Worm (Caenorhabditis elegans) whole organism, late embryonic: Measurements from ENCODE around the gene pgap-1.
"Not testable (repeated sequence)": the region's sequence is repeated elsewhere in the genome, so short reads cannot be mapped to it uniquely, and the experiment has no call there.

Source experiments
- Y22D7AL.16 ChIP-seq: sonication (generic microtip); optimal IDR thresholded peaks from 2 replicates; lab custom pipeline; 2016; ENCODE audit warnings: missing genetic modification characterization, missing compliant biosample characterization
- ceh-18 ChIP-seq: sonication (generic microtip); optimal IDR thresholded peaks from 2 replicates; lab custom pipeline; 2016; ENCODE audit warnings: missing genetic modification characterization, missing compliant biosample characterization
- ceh-19 ChIP-seq: fragments of 200-800 bp; sonication (Bioruptor generic); optimal IDR thresholded peaks from 2 replicates; lab custom pipeline; 2018; ENCODE audit warnings: mild to moderate bottlenecking, missing genetic modification characterization, missing compliant biosample characterization
- ceh-34 ChIP-seq: sonication (generic microtip); optimal IDR thresholded peaks from 2 replicates; lab custom pipeline; 2016; ENCODE audit warnings: mild to moderate bottlenecking, missing genetic modification characterization, missing compliant biosample characterization
- ceh-45 ChIP-seq: fragments of 200-800 bp; sonication (Bioruptor generic); IDR thresholded peaks from 2 replicates; pipeline ENCODE4 v1.3.6; 2022; ENCODE audit warnings: missing genetic modification reagents, missing genetic modification characterization, missing compliant biosample characterization
- ceh-48 ChIP-seq: sonication (generic microtip); optimal IDR thresholded peaks from 2 replicates; lab custom pipeline; 2016; ENCODE audit warnings: missing genetic modification characterization, inconsistent platforms, missing compliant biosample characterization
- ceh-6 ChIP-seq: fragments of 200-800 bp; sonication (Bioruptor generic); optimal IDR thresholded peaks from 2 replicates; lab custom pipeline; 2018; ENCODE audit warnings: mild to moderate bottlenecking, missing genetic modification characterization, missing compliant biosample characterization
- ceh-9 ChIP-seq: sonication (generic microtip); optimal IDR thresholded peaks from 2 replicates; lab custom pipeline; 2016; ENCODE audit warnings: mild to moderate bottlenecking, missing genetic modification characterization, inconsistent platforms, missing compliant biosample characterization
- che-1 ChIP-seq: sonication (generic microtip); optimal IDR thresholded peaks from 2 replicates; lab custom pipeline; 2016; ENCODE audit warnings: mild to moderate bottlenecking, missing genetic modification characterization, missing compliant biosample characterization
- dmd-4 ChIP-seq: sonication (generic microtip); optimal IDR thresholded peaks from 2 replicates; lab custom pipeline; 2016; ENCODE audit warnings: borderline replicate concordance, missing genetic modification characterization, missing compliant biosample characterization
- elt-2 ChIP-seq: sonication (generic microtip); optimal IDR thresholded peaks from 2 replicates; lab custom pipeline; 2016; ENCODE audit warnings: missing genetic modification reagents, missing genetic modification characterization, missing compliant biosample characterization
- ets-4 ChIP-seq: sonication (generic microtip); optimal IDR thresholded peaks from 2 replicates; lab custom pipeline; 2016; ENCODE audit warnings: missing genetic modification characterization, missing compliant biosample characterization
- fkh-10 ChIP-seq: fragments of 150-350 bp; optimal IDR thresholded peaks from 2 replicates; lab custom pipeline; 2014; ENCODE audit warnings: missing biosample characterization, missing genetic modification reagents, missing genetic modification characterization
- fkh-6 ChIP-seq: sonication (generic microtip); optimal IDR thresholded peaks from 2 replicates; lab custom pipeline; 2016; ENCODE audit warnings: missing genetic modification characterization, missing compliant biosample characterization
- gmeb-2 ChIP-seq: sonication (generic microtip); optimal IDR thresholded peaks from 2 replicates; lab custom pipeline; 2016; ENCODE audit warnings: missing genetic modification characterization, inconsistent platforms, missing compliant biosample characterization
- hlh-13 ChIP-seq: fragments of 200-800 bp; sonication (Bioruptor generic); optimal IDR thresholded peaks from 2 replicates; lab custom pipeline; 2018; ENCODE audit warnings: mild to moderate bottlenecking, missing genetic modification characterization, missing compliant biosample characterization
- hlh-15 ChIP-seq: sonication (generic microtip); optimal IDR thresholded peaks from 2 replicates; lab custom pipeline; 2016; ENCODE audit warnings: missing genetic modification characterization, missing compliant biosample characterization
- lim-6 ChIP-seq: sonication (generic microtip); optimal IDR thresholded peaks from 2 replicates; lab custom pipeline; 2016; ENCODE audit warnings: missing genetic modification characterization, missing compliant biosample characterization
- madf-2 ChIP-seq: sonication (generic microtip); optimal IDR thresholded peaks from 2 replicates; lab custom pipeline; 2017; ENCODE audit warnings: missing genetic modification characterization, missing compliant biosample characterization
- mec-3 ChIP-seq: sonication (generic microtip); optimal IDR thresholded peaks from 2 replicates; lab custom pipeline; 2016; ENCODE audit warnings: borderline replicate concordance, missing genetic modification characterization, missing compliant biosample characterization
- nfya-1 ChIP-seq: sonication (generic microtip); optimal IDR thresholded peaks from 2 replicates; lab custom pipeline; 2017; ENCODE audit warnings: missing genetic modification characterization, mild to moderate bottlenecking, missing compliant biosample characterization, antibody characterized with exemption, moderate library complexity
- nhr-232 ChIP-seq: sonication (generic microtip); optimal IDR thresholded peaks from 2 replicates; lab custom pipeline; 2016; ENCODE audit warnings: missing genetic modification characterization, missing compliant biosample characterization
- odd-2 ChIP-seq: sonication (generic microtip); optimal IDR thresholded peaks from 2 replicates; lab custom pipeline; 2017; ENCODE audit warnings: antibody characterized with exemption, mild to moderate bottlenecking, missing genetic modification characterization, missing compliant biosample characterization
- pag-3 ChIP-seq: sonication (generic microtip); optimal IDR thresholded peaks from 2 replicates; lab custom pipeline; 2016; ENCODE audit warnings: missing compliant biosample characterization, missing genetic modification characterization, borderline replicate concordance
- pha-2 ChIP-seq: sonication (generic microtip); optimal IDR thresholded peaks from 2 replicates; lab custom pipeline; 2017; ENCODE audit warnings: mild to moderate bottlenecking, missing genetic modification characterization, missing compliant biosample characterization
- pqm-1 ChIP-seq: sonication (generic microtip); optimal IDR thresholded peaks from 2 replicates; lab custom pipeline; 2016; ENCODE audit warnings: missing genetic modification characterization, missing compliant biosample characterization
- ref-2 ChIP-seq: sonication (generic microtip); optimal IDR thresholded peaks from 2 replicates; lab custom pipeline; 2016; ENCODE audit warnings: missing genetic modification characterization, missing compliant biosample characterization
- rnt-1 ChIP-seq: sonication (generic microtip); optimal IDR thresholded peaks from 2 replicates; lab custom pipeline; 2016; ENCODE audit warnings: missing genetic modification characterization, missing compliant biosample characterization
- sdc-2 ChIP-seq: sonication (generic microtip); optimal IDR thresholded peaks from 2 replicates; lab custom pipeline; 2016; ENCODE audit warnings: missing genotype, missing genetic modification characterization, missing compliant biosample characterization
- sox-2 ChIP-seq: fragments of 200-800 bp; sonication (Bioruptor generic); IDR thresholded peaks from 2 replicates; pipeline ENCODE4 v1.3.6; 2022; ENCODE audit warnings: missing genetic modification reagents, missing genetic modification characterization, missing compliant biosample characterization
- sox-4 ChIP-seq: sonication (generic microtip); optimal IDR thresholded peaks from 2 replicates; lab custom pipeline; 2017; ENCODE audit warnings: mild to moderate bottlenecking, missing genetic modification characterization, inconsistent platforms, missing compliant biosample characterization
- syd-9 ChIP-seq: sonication (generic microtip); optimal IDR thresholded peaks from 2 replicates; lab custom pipeline; 2016; ENCODE audit warnings: mild to moderate bottlenecking, missing genetic modification characterization, moderate library complexity, missing compliant biosample characterization
- unc-42 ChIP-seq: sonication (generic microtip); optimal IDR thresholded peaks from 2 replicates; lab custom pipeline; 2016; ENCODE audit warnings: missing genotype, missing genetic modification characterization, missing compliant biosample characterization
- unc-55 ChIP-seq: sonication (generic microtip); optimal IDR thresholded peaks from 2 replicates; lab custom pipeline; 2017; ENCODE audit warnings: missing biosample characterization, missing genetic modification reagents, missing genetic modification characterization
- unc-86 ChIP-seq: sonication (generic microtip); optimal IDR thresholded peaks from 2 replicates; lab custom pipeline; 2016; ENCODE audit warnings: missing genetic modification characterization, missing compliant biosample characterization
- zip-5 ChIP-seq: sonication (generic microtip); optimal IDR thresholded peaks from 2 replicates; lab custom pipeline; 2016; ENCODE audit warnings: missing genetic modification characterization, missing compliant biosample characterization

Gene pgap-1

DNA sequence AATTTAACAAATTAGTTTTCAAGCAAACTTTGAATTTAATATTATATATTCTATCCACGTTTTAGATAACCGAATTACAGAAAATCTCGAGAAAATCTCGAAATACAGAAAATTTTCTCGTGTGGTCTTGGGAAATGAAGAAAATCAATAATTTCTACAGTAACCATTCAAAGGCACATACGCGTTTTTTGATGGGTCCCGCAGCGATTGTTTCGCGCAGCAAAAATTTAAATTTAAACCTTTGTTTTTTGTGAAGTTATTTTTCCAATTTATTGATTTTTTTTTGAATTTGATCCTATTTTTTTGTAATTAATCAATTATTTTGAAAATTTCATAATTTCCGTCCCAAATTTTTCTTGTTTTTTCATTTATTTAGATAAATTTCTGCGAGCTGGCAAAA, 37.9 kb downstream of the pgap-1 start:
- peak; percentile 13 for TF ChIP-seq ceh-48 (tag; lab: Kevin White, UChicago)
- no peak for TF ChIP-seq ceh-9 (tag; lab: Kevin White, UChicago)
- no peak for TF ChIP-seq che-1 (tag; lab: Kevin White, UChicago)

DNA sequence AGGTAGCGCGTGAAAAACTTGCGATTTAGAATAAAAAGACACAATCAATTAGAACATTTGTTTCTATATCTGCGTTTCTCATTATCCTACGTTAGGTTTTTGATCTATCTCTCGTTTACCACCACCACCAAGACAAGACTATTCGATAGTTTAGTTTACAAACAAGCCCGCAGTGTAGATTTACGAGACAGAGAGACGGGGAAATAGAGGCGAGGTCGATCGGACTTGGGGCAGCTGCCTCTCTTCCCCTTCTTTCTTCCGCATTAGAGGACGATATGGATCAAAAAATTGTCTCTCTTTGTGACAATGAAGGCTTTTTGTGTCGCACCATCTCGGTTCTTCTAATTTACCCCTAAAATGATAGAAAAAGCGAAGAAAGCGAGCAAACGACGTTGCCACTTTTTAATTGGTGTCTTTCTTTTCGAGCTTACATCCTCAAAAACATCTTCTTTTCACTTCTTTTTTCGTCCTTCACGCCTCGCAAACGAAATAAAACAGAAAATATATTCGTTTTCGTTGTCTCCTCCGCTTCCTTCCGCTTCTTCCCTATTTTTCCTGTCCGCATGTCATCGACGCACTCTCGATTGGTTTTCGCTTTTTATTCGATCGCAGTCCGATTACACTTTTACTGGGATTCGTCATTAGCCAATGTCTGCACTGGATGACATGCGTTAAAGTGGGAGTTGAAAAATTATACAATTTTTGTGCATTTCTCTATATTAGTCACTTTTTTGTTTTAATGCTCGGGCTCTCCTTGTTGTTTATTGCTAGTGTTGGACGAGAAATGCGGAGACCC, 39.9 kb downstream of the pgap-1 start:
- no peak for TF ChIP-seq ceh-9 (tag; lab: Kevin White, UChicago)
- TF ChIP-seq fkh-10 (GFP tag; lab: Kevin White, UChicago), result no peak
- no peak for TF ChIP-seq gmeb-2 (tag; lab: Kevin White, UChicago)
- TF ChIP-seq nfya-1, result peak; percentile 28
- no peak for TF ChIP-seq unc-86
- no peak for TF ChIP-seq hlh-15 (tag; lab: Kevin White, UChicago)
- TF ChIP-seq sdc-2 (tag; lab: Kevin White, UChicago), result no peak
- no peak for TF ChIP-seq lim-6 (tag; lab: Kevin White, UChicago)
- TF ChIP-seq hlh-13 (GFP tag; lab: Kevin White, UChicago), result no peak
- no peak for TF ChIP-seq ceh-18
- TF ChIP-seq ceh-6 (GFP tag; lab: Kevin White, UChicago), result no peak
- no peak for TF ChIP-seq pag-3
- TF ChIP-seq ets-4, result no peak
- no peak for TF ChIP-seq pha-2 (tag; lab: Kevin White, UChicago)
- no peak for TF ChIP-seq Y22D7AL.16 (tag; lab: Kevin White, UChicago)
- TF ChIP-seq fkh-6 (tag; lab: Kevin White, UChicago), result no peak
- no peak for TF ChIP-seq sox-2 (GFP tag; lab: Robert Waterston, UW)
- peak; percentile 37 for TF ChIP-seq unc-42 (tag; lab: Kevin White, UChicago)
- TF ChIP-seq sox-4 (tag; lab: Kevin White, UChicago), result no peak
- no peak for TF ChIP-seq ref-2 (tag; lab: Kevin White, UChicago)
- TF ChIP-seq dmd-4 (tag; lab: Kevin White, UChicago), result no peak
- TF ChIP-seq unc-55 (GFP tag; lab: Kevin White, UChicago), result peak; percentile 67
- TF ChIP-seq ceh-48 (tag; lab: Kevin White, UChicago), result no peak
- no peak for TF ChIP-seq mec-3
- no peak for TF ChIP-seq rnt-1 (tag; lab: Kevin White, UChicago)

DNA sequence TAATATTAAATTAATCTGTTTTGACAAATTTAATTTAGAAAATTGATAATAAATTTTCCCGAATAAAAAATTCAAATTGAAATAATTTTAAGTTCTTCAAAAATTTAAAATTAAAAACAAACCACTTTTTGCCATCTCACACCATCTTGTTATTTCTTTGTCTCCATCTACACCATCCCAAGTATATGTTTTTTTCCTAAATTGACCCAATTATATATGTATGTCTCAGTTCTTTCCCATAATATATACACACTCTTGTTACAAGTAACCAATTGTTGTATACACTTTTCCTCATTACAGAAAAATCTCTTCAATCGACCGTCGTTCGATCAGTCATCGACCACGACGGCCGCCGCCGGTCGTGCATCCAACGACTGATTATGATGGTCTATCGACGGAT, 40.6 kb downstream of the pgap-1 start, which contains the start of gene gly-20:
TSS of gene gly-20 (plus strand) at position 301 of the 400 bp plus-strand sequence.
- no peak for TF ChIP-seq odd-2 (tag; lab: Kevin White, UChicago)
- no peak for TF ChIP-seq sdc-2 (tag; lab: Kevin White, UChicago)
- no peak for TF ChIP-seq unc-42 (tag; lab: Kevin White, UChicago)
- TF ChIP-seq madf-2 (tag; lab: Kevin White, UChicago), result no peak
- TF ChIP-seq unc-86, result no peak

DNA sequence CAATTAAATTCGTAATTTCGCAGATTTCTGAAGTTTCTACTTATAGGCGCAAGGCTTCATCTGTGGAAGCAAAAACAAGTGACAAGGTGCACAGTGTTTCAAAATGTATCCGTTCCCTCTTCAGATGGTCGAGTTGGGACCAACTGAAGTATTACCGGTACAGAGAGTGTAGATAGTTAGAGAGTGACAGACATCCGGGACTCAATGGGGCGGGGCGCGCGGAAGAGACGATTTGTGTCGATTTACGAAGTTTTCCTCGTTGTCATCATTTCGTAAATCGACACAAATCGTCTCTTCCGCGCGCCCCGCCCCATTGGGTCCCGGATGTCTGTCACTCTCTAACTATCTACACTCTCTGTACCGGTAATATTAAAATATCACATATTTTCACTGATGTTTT, 44.4 kb downstream of the pgap-1 start, which contains the start of gene C03E10.3:
TSS of gene C03E10.3 (plus strand) at position 301 of the 400 bp plus-strand sequence.
- not testable (repeated sequence) for TF ChIP-seq pqm-1; dmd-4 (tag; lab: Kevin White, UChicago); elt-2 (tag; lab: Kevin White, UChicago)

DNA sequence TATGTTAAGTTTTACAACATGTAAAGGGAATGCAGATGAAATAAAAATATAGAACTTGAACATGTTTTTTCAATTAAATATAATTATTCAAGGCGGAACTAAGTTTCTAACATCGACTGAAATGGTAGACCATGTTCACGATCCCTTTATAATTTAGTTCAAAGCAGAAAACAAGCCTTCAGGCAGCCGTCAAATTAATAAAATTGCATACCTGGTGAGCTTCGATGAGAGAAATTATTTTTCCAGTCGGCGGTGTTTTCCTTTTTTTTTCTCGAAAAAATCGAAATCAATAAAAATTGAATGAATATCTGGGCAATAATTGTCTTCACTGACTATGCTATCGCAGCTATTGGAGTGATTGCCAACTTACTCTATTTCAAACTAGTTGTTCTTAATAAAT, 49.2 kb downstream of the pgap-1 start, which contains the start of gene C03E10.1:
TSS of gene C03E10.1 (plus strand) at position 301 of the 400 bp plus-strand sequence.
- no peak for TF ChIP-seq nhr-232 (tag; lab: Kevin White, UChicago)
- TF ChIP-seq unc-42 (tag; lab: Kevin White, UChicago), result no peak
- TF ChIP-seq ceh-45 (GFP tag; lab: Robert Waterston, UW), result no peak
- TF ChIP-seq pqm-1, result no peak
- TF ChIP-seq zip-5, result no peak
- no peak for TF ChIP-seq syd-9
- no peak for TF ChIP-seq ceh-19 (GFP tag; lab: Kevin White, UChicago)
- TF ChIP-seq gmeb-2 (tag; lab: Kevin White, UChicago), result no peak
- TF ChIP-seq ceh-34 (tag; lab: Kevin White, UChicago), result no peak
- no peak for TF ChIP-seq Y22D7AL.16 (tag; lab: Kevin White, UChicago)
- no peak for TF ChIP-seq mec-3
- no peak for TF ChIP-seq fkh-6 (tag; lab: Kevin White, UChicago)
- TF ChIP-seq, all 69 proteins: peak for 0
